Fruit fly (Drosophila melanogaster): Measurements from ENCODE around the gene Afg3l2.

Afg3l2 gene

DNA sequence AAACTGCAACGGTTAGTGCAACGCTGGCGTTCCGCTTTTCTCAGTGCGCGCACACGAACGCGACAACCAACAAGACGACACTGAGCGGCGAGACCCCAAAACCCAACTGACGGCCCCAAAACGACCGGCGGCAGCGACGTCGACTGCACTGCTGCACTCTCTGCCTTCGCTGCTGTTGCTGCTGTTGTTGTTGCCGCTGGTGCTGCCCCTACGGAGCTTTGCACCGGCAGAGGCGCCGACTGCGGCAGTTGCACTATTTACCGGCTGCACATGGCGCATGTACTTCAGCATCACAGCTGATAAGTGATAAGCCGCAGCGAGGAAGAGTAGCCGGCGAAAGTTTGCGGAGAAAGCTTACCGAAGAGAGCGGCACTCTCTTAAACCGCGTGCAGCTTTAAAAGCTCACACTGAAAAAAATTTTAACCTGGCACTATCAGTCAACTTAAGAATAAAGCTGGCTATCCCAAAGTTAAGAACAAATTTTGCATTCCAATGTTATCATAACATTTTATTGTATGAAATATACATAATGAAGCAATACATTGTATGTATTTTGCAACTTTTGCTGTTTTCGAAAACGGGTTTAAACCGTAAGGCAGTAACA, 3.7 kb downstream of the Afg3l2 start, which contains the start of gene Rbp6 (continued):
- no peak for TF ChIP-seq Gsc (GFP tag; IDR thresholded peaks at IDR 0.05)
- no peak for TF ChIP-seq sens-2 (GFP tag; IDR thresholded peaks at IDR 0.05)
- no peak for TF ChIP-seq pros (GFP tag; optimal IDR thresholded peaks at IDR 0.05)
- no peak for TF ChIP-seq CG14710 (tag; optimal IDR thresholded peaks at IDR 0.05)
- no peak for TF ChIP-seq Meics (GFP tag; optimal IDR thresholded peaks at IDR 0.05)
- TF ChIP-seq Awh (GFP tag; IDR thresholded peaks at IDR 0.05), result no peak
- TF ChIP-seq slbo (GFP tag; IDR thresholded peaks at IDR 0.05), result no peak
- no peak for TF ChIP-seq nerfin-1 (tag; optimal IDR thresholded peaks at IDR 0.05)
- TF ChIP-seq CG15269 (tag; optimal IDR thresholded peaks at IDR 0.05), result no peak
- TF ChIP-seq danr (GFP tag; IDR thresholded peaks at IDR 0.05), result no peak
- no peak for TF ChIP-seq slp2 (GFP tag; optimal IDR thresholded peaks at IDR 0.05)
- TF ChIP-seq tap (tag; optimal IDR thresholded peaks at IDR 0.05), result no peak
- no peak for TF ChIP-seq pzg (GFP tag; optimal IDR thresholded peaks at IDR 0.05)
- TF ChIP-seq twi (tag; optimal IDR thresholded peaks at IDR 0.05), result no peak
- TF ChIP-seq D19A (tag; optimal IDR thresholded peaks at IDR 0.05), result no peak
- no peak for TF ChIP-seq CG14014 (GFP tag; IDR thresholded peaks at IDR 0.05)
- TF ChIP-seq CG18476 (GFP tag; optimal IDR thresholded peaks at IDR 0.05), result no peak
- TF ChIP-seq Chrac-16 (GFP tag; optimal IDR thresholded peaks at IDR 0.05), result no peak
- no peak for TF ChIP-seq CG4730 (GFP tag; IDR thresholded peaks at IDR 0.05)
- no peak for TF ChIP-seq CG31388 (GFP tag; optimal IDR thresholded peaks at IDR 0.05)
- peak; percentile 36 for TF ChIP-seq Sox102F (GFP tag; optimal IDR thresholded peaks at IDR 0.05)
- peak; percentile 1 for TF ChIP-seq lab (GFP tag; optimal IDR thresholded peaks at IDR 0.05)
- TF ChIP-seq gro (GFP tag; optimal IDR thresholded peaks at IDR 0.05), result no peak
- TF ChIP-seq mam (GFP tag; optimal IDR thresholded peaks at IDR 0.05), result no peak
- TF ChIP-seq CG1832 (GFP tag; optimal IDR thresholded peaks at IDR 0.05), result no peak
- no peak for TF ChIP-seq Antp (GFP tag; optimal IDR thresholded peaks at IDR 0.05)
- TF ChIP-seq CG3726 (GFP tag; IDR thresholded peaks at IDR 0.05), result no peak
- no peak for TF ChIP-seq CG18619 (GFP tag; optimal IDR thresholded peaks at IDR 0.05)
- TF ChIP-seq Bdp1 (GFP tag; optimal IDR thresholded peaks at IDR 0.05), result no peak
- peak; percentile 5 for TF ChIP-seq CoRest (tag; optimal IDR thresholded peaks at IDR 0.05)
- no peak for TF ChIP-seq tup (GFP tag; optimal IDR thresholded peaks at IDR 0.05)
- peak; percentile 71 for TF ChIP-seq CTCF (GFP tag; optimal IDR thresholded peaks at IDR 0.05)
- TF ChIP-seq kay (GFP tag; optimal IDR thresholded peaks at IDR 0.05), result no peak
- TF ChIP-seq CG12391 (tag; optimal IDR thresholded peaks at IDR 0.05), result no peak
- no peak for TF ChIP-seq onecut (GFP tag; IDR thresholded peaks at IDR 0.05)
- TF ChIP-seq CHES-1-like (GFP tag; optimal IDR thresholded peaks at IDR 0.05), result no peak
- no peak for TF ChIP-seq Stat92E (GFP tag; optimal IDR thresholded peaks at IDR 0.05)
- no peak for TF ChIP-seq CG6175 (GFP tag; IDR thresholded peaks at IDR 0.05)
- no peak for TF ChIP-seq ap (GFP tag; IDR thresholded peaks at IDR 0.05)
- no peak for TF ChIP-seq jing (GFP tag; optimal IDR thresholded peaks at IDR 0.05)
- no peak for TF ChIP-seq CG2889 (GFP tag; IDR thresholded peaks at IDR 0.05)
- no peak for TF ChIP-seq HLH54F (GFP tag; optimal IDR thresholded peaks at IDR 0.05)
- TF ChIP-seq unpg (GFP tag; optimal IDR thresholded peaks at IDR 0.05), result no peak
- no peak for TF ChIP-seq CG7963 (GFP tag; IDR thresholded peaks at IDR 0.05; ENCODE audit: partially characterized antibody)
- TF ChIP-seq Sry-β (GFP tag; optimal IDR thresholded peaks at IDR 0.05), result no peak
- no peak for TF ChIP-seq zen (tag; optimal IDR thresholded peaks at IDR 0.05)
- TF ChIP-seq ftz-f1 (GFP tag; optimal IDR thresholded peaks at IDR 0.05), result no peak
- TF ChIP-seq E2f1 (GFP tag; IDR thresholded peaks at IDR 0.05), result no peak
- TF ChIP-seq CG6254 (GFP tag; optimal IDR thresholded peaks at IDR 0.05), result no peak
- TF ChIP-seq caup (GFP tag; optimal IDR thresholded peaks at IDR 0.05; ENCODE audit: severe bottlenecking), result no peak
- TF ChIP-seq Doc3 (GFP tag; IDR thresholded peaks at IDR 0.05; ENCODE audit: partially characterized antibody), result no peak
